Fruit fly (Drosophila melanogaster): ENCODE results near the gene CG17568.

DNA sequence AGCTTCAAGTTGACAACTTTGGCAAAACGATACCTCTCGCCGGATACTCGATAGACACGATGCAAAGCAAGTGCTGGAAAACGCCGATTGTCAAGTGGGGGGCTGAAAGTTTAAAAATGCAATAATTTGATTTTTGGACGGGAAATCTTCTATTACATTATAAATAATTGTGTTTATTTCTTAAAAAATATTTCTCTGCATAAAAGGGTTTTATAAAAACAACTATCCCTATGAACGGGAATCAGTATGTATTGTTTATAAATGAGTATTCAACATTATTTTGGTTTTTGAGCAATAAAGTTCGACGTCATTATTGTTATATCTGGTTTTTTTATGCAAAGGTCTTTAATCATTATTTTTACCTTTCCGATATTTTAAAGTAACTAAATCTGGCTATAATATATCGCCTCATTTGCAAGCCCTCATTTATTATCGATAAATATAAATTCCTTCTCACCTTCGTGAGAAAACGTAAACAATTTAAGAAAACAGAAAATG, 49.5 kb downstream of the CG17568 start, which contains the start of the genes AsnRS and DCTN6-p27:
- TF ChIP-seq pan (optimal IDR thresholded peaks at IDR 0.05), result no peak
- no peak for TF ChIP-seq CG8478 (optimal IDR thresholded peaks at IDR 0.05)
